Worm (Caenorhabditis elegans) whole organism, L2 larva: ENCODE results near the gene mes-2.

Source experiments
- alr-1 ChIP-seq: fragments of 150-350 bp; optimal IDR thresholded peaks from 2 replicates; lab custom pipeline; 2014; ENCODE audit warnings: missing biosample characterization, missing genetic modification characterization
- ama-1 ChIP-seq: fragments of 150-350 bp; optimal IDR thresholded peaks from 2 replicates; lab custom pipeline; 2018; ENCODE audit warnings: inconsistent platforms
- elt-3 ChIP-seq: sonication (generic microtip); optimal IDR thresholded peaks from 2 replicates; lab custom pipeline; 2017; ENCODE audit warnings: missing biosample characterization, missing genetic modification characterization
- fos-1 ChIP-seq: fragments of 150-350 bp; optimal IDR thresholded peaks from 2 replicates; lab custom pipeline; 2014; ENCODE audit warnings: missing biosample characterization, missing genetic modification characterization
- lin-11 ChIP-seq: fragments of 150-350 bp; sonication (generic microtip); optimal IDR thresholded peaks from 2 replicates; lab custom pipeline; 2014; ENCODE audit warnings: missing biosample characterization, missing genetic modification characterization, inconsistent platforms, mixed read lengths
- lsy-2 ChIP-seq, 2 experiments: fragments of 150-350 bp in 1 of 2; sonication (generic microtip) in 1 of 2; optimal IDR thresholded peaks; 2 replicates each; lab custom pipeline; 2014 to 2017; ENCODE audit warnings: missing biosample characterization in 2 of 2, missing genetic modification characterization in 2 of 2
- nhr-11 ChIP-seq: fragments of 150-350 bp; optimal IDR thresholded peaks from 2 replicates; lab custom pipeline; 2014; ENCODE audit warnings: missing biosample characterization, missing genetic modification characterization
- unc-39 ChIP-seq: fragments of 150-350 bp; optimal IDR thresholded peaks from 2 replicates; lab custom pipeline; 2014; ENCODE audit warnings: missing biosample characterization, missing genetic modification characterization
- unc-62 ChIP-seq: fragments of 150-350 bp; optimal IDR thresholded peaks from 2 replicates; lab custom pipeline; 2014; ENCODE audit warnings: missing biosample characterization, missing genetic modification reagents, missing genetic modification characterization

DNA sequence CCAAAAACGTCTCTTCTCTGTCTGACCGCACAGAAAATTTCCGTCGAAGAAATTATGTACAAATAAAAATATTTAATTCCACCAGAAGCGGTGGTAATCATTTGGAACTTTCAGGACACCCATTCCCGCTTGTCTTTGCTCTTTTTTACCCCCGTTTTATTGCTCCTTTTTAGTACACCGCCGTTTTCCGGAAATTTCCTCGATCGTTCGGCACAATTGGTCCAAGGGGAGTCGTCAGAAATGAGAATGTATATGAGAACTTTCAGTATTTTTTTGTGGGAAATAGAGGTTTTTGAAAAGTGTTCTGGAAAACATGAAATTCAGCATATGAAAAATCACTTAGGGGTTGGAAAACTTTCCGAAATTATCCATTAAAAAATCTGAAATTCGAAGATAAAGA lies 3.0 kb upstream of the mes-2 start:
- TF ChIP-seq ama-1 (no peak), lsy-2 (tag; optimal IDR thresholded peaks at IDR 0.05; lab: Kevin White, UChicago) (no peak), lin-11 (tag; lab: Kevin White, UChicago) (no peak), nhr-11 (tag; lab: Kevin White, UChicago) (no peak), unc-62 (GFP tag; lab: Kevin White, UChicago) (no peak), fos-1 (tag; lab: Kevin White, UChicago) (no peak), elt-3 (tag; lab: Kevin White, UChicago) (no peak), unc-39 (tag; lab: Kevin White, UChicago) (no peak), alr-1 (tag; lab: Kevin White, UChicago) (no peak)
